Worm (Caenorhabditis elegans): ENCODE data around the gene W08F4.5.
"Not testable (repeated sequence)": the region's sequence is repeated elsewhere in the genome, so short reads cannot be mapped to it uniquely, and the experiment has no call there.

W08F4.5 gene

ce11 chrII:535226-535625 is 33.5 kb downstream of the W08F4.5 start, which contains the start of gene T27A1.3:
Gene T27A1.3, plus strand, starts transcription at chrII:535526.
- TF ChIP-seq him-1, W03F9.2, dao-5 (tag; optimal IDR thresholded peaks at IDR 0.05): not testable (repeated sequence)

DNA sequence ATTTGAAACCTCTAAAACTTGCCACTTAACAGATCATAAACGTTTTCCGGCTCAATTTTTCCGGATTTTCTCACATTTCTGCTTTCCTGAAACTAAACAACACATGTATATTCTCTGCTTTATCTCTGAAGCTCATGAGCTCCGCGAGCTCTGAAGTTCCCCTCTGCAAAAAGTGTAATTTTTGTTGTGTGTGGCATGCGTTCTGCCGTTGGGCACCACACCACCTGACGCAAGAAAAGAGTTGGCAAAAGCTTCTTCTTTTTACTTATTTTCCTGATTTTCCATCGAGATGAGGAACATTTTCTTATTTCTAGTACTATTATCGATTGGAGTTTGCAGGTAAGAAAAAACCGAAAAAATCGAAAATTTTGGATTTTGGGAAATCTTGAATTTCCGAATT is 42.3 kb downstream of the W08F4.5 start, which contains the start of gene lgc-34:
Gene lgc-34, plus strand, starts transcription at position 200 of the 400 bp plus-strand sequence.
- no peak for TF ChIP-seq him-1 (tag; optimal IDR thresholded peaks at IDR 0.05)
- TF ChIP-seq dao-5 (tag; optimal IDR thresholded peaks at IDR 0.05) = no peak
- TF ChIP-seq W03F9.2 (tag; optimal IDR thresholded peaks at IDR 0.05) = no peak

- no peak for TF ChIP-seq him-1 (tag; optimal IDR thresholded peaks at IDR 0.05)
- TF ChIP-seq dao-5 (tag; optimal IDR thresholded peaks at IDR 0.05) = no peak
- TF ChIP-seq W03F9.2 (tag; optimal IDR thresholded peaks at IDR 0.05) = no peak
These were observed 46.4 kb downstream of the W08F4.5 start, which contains the start of gene slc-36.2 for ce11 chrII:522302-522701. Gene slc-36.2, plus strand, starts transcription at chrII:522602.

ce11 chrII:521720-522119 is 47.0 kb downstream of the W08F4.5 start:
- TF ChIP-seq dao-5 (tag; optimal IDR thresholded peaks at IDR 0.05) (no peak), W03F9.2 (tag; optimal IDR thresholded peaks at IDR 0.05) (no peak), him-1 (tag; optimal IDR thresholded peaks at IDR 0.05) (no peak)

Data from whole organism, L4/young adult.